Fruit fly (Drosophila melanogaster): ENCODE results near the gene mrn.
A peak's percentile ranks its signal among the peaks of the same experiment; 100 is the strongest.

DNA sequence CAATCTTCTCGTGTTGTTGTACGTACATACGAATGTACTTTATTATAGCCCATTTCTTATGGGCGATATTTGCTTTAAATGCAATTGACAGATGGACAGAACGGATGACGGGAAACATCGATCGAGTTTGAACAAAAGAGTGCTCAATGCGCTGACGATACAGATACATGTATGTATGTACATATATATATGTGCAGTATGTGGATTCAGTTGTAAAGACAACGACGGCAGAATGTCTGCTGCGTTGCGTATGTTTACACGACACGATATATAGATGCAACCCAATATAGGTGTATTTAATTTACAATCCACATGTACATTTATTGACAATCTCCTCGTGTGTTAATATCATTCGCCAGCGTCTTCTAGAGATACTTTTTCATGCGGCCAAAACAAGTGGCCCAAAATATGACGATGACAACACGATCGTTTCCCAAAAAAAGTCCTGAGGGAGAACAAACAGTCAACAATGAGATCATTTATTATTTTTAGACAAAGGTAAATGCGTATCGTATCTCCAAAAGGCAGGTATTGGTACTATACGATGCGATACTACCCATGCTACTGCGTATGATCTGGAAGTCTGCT lies 49.6 kb downstream of the mrn start:
- TF ChIP-seq Crg-1 (GFP tag; optimal IDR thresholded peaks at IDR 0.05) (no peak), CG11617 (GFP tag; optimal IDR thresholded peaks at IDR 0.05) (no peak), cic (GFP tag; optimal IDR thresholded peaks at IDR 0.05) (no peak), bab1 (GFP tag; optimal IDR thresholded peaks at IDR 0.05) (no peak), CG12768 (GFP tag; optimal IDR thresholded peaks at IDR 0.05) (no peak), tj (GFP tag; optimal IDR thresholded peaks at IDR 0.05) (peak; percentile 92), toe (GFP tag; optimal IDR thresholded peaks at IDR 0.05) (no peak), ovo (GFP tag; optimal IDR thresholded peaks at IDR 0.05) (no peak)

All from whole organism, adult.